Worm (Caenorhabditis elegans): ENCODE measurements around the gene Y7A5A.10.

Gene Y7A5A.10

DNA sequence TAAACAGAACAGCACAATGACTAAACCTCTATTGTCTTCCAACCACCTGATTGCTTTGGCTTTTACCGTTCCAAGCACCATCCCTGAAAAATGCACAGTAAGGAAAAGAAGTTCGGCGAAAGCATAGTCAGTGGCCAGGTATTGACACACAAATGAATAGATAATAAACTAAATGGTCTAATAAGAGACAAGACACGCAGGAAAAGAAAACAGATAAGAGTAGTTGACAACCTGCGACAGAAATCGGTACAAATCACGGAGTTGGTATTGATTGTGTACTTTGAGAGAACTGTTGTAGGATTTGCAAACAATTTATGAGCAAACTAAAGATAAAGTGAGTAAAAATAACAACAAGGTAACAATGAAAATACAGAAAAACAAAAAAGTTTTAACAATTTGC lies 23.5 kb downstream of the Y7A5A.10 start, which contains the start of gene Y7A5A.1:
Gene Y7A5A.1, minus strand, starts transcription at position 83 of the 400 bp plus-strand sequence.
- no peak for TF ChIP-seq mbf-1 (tag; optimal IDR thresholded peaks at IDR 0.05)
- TF ChIP-seq fos-1 (tag; optimal IDR thresholded peaks at IDR 0.05) = peak; percentile 66
- no peak for TF ChIP-seq unc-62 (GFP tag; optimal IDR thresholded peaks at IDR 0.05)
- TF ChIP-seq zag-1 (tag; optimal IDR thresholded peaks at IDR 0.05) = no peak
- TF ChIP-seq unc-39 (tag; optimal IDR thresholded peaks at IDR 0.05) = no peak
- TF ChIP-seq nhr-21 (tag; optimal IDR thresholded peaks at IDR 0.05) = no peak
- no peak for TF ChIP-seq elt-3 (tag; optimal IDR thresholded peaks at IDR 0.05)

DNA sequence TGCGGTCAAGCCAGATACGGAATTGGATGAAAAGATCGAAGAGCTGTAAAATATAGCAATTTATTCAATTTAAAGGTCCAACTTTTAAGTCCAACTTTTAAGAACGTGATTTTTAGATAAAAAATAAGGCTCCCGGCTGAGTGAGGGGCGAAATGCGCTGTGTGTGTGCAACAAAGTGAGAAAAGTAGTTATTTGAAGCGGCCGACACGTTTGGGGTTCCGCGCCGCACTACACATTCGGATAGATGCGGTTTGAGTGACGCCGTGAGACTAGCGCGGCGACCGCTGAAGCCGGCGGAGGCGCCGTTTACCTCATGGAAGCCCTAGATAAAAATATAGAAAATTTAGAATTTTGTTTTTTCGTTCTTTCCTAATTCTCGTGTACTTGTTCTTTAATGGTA lies 24.1 kb downstream of the Y7A5A.10 start:
- TF ChIP-seq snpc-4 (tag; optimal IDR thresholded peaks at IDR 0.05) (peak; percentile 20), ztf-11 (tag; optimal IDR thresholded peaks at IDR 0.05) (no peak)

DNA sequence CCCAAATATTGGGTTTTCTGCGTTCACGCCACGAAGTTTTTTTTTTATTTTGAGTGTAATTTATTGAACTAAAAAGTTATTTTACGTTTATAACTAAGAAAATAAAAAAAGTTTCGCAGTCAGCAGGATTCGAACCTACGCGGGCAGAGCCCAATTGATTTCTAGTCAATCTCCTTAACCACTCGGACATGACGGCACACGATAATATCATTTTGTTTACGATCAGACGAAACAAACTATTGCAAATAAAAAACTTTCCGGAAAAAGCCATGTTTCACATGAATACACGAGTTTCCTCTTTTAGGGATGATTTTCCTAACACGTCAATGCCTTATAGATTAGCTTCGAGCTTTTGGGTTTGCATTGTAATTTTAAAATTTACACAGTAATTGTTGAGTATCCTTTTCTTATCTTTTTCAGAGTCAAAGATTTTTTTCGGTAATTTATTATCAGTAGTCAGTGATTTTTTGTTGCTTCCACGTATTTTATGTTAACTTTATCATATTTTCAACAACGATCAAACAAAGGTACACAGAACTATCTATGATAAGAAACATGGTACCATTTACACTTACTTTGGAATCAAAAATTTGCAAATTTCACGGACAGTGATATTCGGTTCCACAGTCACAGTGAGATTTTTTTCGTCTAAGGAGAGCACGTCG lies 24.9 kb downstream of the Y7A5A.10 start:
- no peak for TF ChIP-seq egl-27 (tag; optimal IDR thresholded peaks at IDR 0.05)
- peak; percentile 18 for TF ChIP-seq fos-1 (tag; optimal IDR thresholded peaks at IDR 0.05)
- no peak for TF ChIP-seq blmp-1 (tag; optimal IDR thresholded peaks at IDR 0.05; ENCODE audit: insufficient read depth)

DNA sequence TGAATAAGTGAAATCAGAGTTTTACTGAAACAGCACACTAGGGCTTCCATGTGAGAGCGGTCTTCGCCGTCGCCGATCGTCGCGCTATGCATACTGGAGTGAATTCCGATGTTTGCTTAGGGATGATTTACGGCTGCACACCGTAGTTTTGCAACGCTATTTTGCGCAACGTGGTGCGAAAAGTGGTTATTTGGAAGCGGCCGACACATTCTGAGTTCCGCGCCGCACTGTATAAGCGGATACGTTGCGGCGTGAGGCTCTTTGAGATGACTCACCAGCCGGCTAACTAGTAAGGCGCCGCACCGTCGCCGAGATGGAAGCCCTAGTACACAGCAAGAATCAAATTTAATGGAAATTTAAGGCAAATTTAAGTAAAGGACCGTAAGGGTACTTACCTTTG lies 26.3 kb downstream of the Y7A5A.10 start:
- TF ChIP-seq nhr-25 (tag; optimal IDR thresholded peaks at IDR 0.05) (no peak), ama-1 (optimal IDR thresholded peaks at IDR 0.05) (no peak), elt-1 (tag; optimal IDR thresholded peaks at IDR 0.05) (no peak), nhr-237 (tag; optimal IDR thresholded peaks at IDR 0.05) (no peak), fos-1 (tag; optimal IDR thresholded peaks at IDR 0.05) (no peak), nhr-77 (tag; optimal IDR thresholded peaks at IDR 0.05) (no peak), sem-4 (tag; optimal IDR thresholded peaks at IDR 0.05) (no peak), skn-1 (tag; optimal IDR thresholded peaks at IDR 0.05) (no peak)

DNA sequence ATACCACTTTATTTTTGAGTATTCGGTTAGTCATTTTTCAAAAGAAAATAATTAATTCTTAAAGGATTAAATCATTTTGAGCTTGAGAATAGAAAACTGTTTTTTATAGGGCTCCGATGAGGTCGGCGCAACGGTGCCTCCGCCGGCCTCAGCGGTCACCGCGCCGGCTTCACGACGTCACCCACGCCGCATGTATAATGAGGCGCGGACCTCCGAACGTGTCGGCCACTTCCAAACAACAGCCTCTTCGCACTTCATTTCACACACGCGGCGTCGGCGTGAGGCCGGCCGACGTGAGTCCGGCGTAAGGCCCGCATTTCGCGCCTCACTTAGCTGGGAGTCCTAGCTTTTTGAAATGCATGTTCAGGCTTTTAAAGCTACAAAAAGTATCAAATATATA lies 28.0 kb downstream of the Y7A5A.10 start:
- TF ChIP-seq lin-11 (tag; optimal IDR thresholded peaks at IDR 0.05) (no peak), alr-1 (tag; optimal IDR thresholded peaks at IDR 0.05) (no peak), mbf-1 (tag; optimal IDR thresholded peaks at IDR 0.05) (no peak), nhr-12 (tag; optimal IDR thresholded peaks at IDR 0.05) (no peak), nhr-21 (tag; optimal IDR thresholded peaks at IDR 0.05) (no peak), nhr-77 (tag; optimal IDR thresholded peaks at IDR 0.05) (no peak), nhr-10 (tag; optimal IDR thresholded peaks at IDR 0.05) (no peak), unc-55 (GFP tag; optimal IDR thresholded peaks at IDR 0.05) (no peak)

DNA sequence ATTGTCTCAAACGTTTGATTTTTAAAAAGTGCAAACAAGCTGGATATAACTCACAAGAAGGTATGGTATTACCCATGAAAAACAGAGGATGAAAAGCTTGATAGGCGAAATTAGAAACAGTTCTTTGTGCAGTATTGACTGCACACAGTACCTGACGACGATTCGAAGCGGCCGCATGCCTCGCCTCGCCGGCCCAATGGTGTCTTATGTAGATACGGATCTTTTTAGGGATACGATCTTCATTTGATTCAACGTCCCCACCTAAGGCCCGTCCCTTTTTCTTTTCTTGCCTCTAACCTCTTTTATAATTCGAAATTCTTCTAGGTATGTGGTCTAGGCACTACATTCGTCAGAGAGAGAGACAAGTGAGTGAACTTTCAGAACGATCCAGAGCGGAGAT lies 28.7 kb downstream of the Y7A5A.10 start, which contains the start of gene bus-17:
Gene bus-17, minus strand, starts transcription at position 208 of the 400 bp plus-strand sequence.
- TF ChIP-seq nhr-129 (tag; optimal IDR thresholded peaks at IDR 0.05) = no peak
- no peak for TF ChIP-seq aly-2 (tag; optimal IDR thresholded peaks at IDR 0.05)
- TF ChIP-seq ZK546.5 (tag; optimal IDR thresholded peaks at IDR 0.05) = no peak
- no peak for TF ChIP-seq ztf-1 (GFP tag; conservative IDR thresholded peaks at IDR 0.05)
- TF ChIP-seq unc-62 (GFP tag; optimal IDR thresholded peaks at IDR 0.05) = no peak
- no peak for TF ChIP-seq ama-1 (optimal IDR thresholded peaks at IDR 0.05)
- TF ChIP-seq Y55F3AM.14 (GFP tag; optimal IDR thresholded peaks at IDR 0.05) = no peak
- TF ChIP-seq elt-3 (tag; optimal IDR thresholded peaks at IDR 0.05) = no peak
- TF ChIP-seq snpc-4 (tag; optimal IDR thresholded peaks at IDR 0.05) = no peak
- no peak for TF ChIP-seq sem-4 (tag; optimal IDR thresholded peaks at IDR 0.05)
- TF ChIP-seq blmp-1 (tag; optimal IDR thresholded peaks at IDR 0.05; ENCODE audit: insufficient read depth) = no peak
- no peak for TF ChIP-seq sma-9 (GFP tag; optimal IDR thresholded peaks at IDR 0.05)
- no peak for TF ChIP-seq sma-9 (tag; optimal IDR thresholded peaks at IDR 0.05)
- TF ChIP-seq nhr-21 (tag; optimal IDR thresholded peaks at IDR 0.05) = no peak
- no peak for TF ChIP-seq unc-39 (tag; optimal IDR thresholded peaks at IDR 0.05)
- no peak for TF ChIP-seq mab-5 (tag; optimal IDR thresholded peaks at IDR 0.05)
- no peak for TF ChIP-seq nhr-77 (tag; optimal IDR thresholded peaks at IDR 0.05)
- TF ChIP-seq mbf-1 (tag; optimal IDR thresholded peaks at IDR 0.05) = no peak

All from whole organism, L2 larva.